Fruit fly (Drosophila melanogaster): ENCODE results near the gene Gcn2.
A peak's percentile ranks its signal among the peaks of the same experiment; 100 is the strongest.

The Gcn2 gene

DNA sequence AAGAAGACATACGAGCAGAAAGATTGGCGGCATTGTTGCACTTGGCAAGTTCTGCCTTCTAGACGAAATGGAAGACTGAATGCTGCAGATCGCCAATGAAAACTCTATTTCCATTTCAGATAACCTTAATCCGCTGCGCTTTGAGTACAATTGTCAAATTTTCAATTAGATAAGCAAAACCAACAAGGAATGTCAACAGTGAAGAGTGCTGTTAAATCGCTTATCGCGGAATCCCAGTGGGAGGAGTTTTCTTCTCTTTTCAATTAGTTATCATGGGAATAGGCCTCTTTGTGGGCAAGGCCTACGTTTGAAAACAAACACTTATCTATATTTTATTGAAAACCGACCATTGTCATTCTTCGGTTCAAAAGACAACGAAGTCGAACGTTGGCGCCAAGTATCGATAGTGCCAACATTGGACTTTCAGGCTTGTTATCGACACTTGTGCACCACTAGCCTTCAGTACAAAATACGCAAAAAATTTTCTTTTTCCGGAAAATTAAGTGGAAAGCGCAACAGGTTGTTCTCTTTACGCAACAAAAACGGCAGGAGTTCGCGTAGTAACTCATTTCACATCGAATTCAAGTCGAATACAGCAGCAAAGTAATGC lies at the start of gene Gcn2, which contains the start of gene Ugt35D1 (continued):
- no peak for TF ChIP-seq phol (tag; optimal IDR thresholded peaks at IDR 0.05)
- TF ChIP-seq slp2 (GFP tag; optimal IDR thresholded peaks at IDR 0.05), result no peak
- no peak for TF ChIP-seq gro (GFP tag; optimal IDR thresholded peaks at IDR 0.05)
- TF ChIP-seq Rx (GFP tag; IDR thresholded peaks at IDR 0.05), result no peak
- no peak for TF ChIP-seq CG13775 (GFP tag; optimal IDR thresholded peaks at IDR 0.05)
- no peak for TF ChIP-seq CG31388 (GFP tag; optimal IDR thresholded peaks at IDR 0.05)
- no peak for TF ChIP-seq pho (GFP tag; optimal IDR thresholded peaks at IDR 0.05)
- no peak for TF ChIP-seq Pdp1 (GFP tag; optimal IDR thresholded peaks at IDR 0.05)
- no peak for TF ChIP-seq Sox102F (GFP tag; optimal IDR thresholded peaks at IDR 0.05)
- TF ChIP-seq crc (GFP tag; optimal IDR thresholded peaks at IDR 0.05), result no peak
- no peak for TF ChIP-seq dati (GFP tag; IDR thresholded peaks at IDR 0.05)
- no peak for TF ChIP-seq mirr (GFP tag; optimal IDR thresholded peaks at IDR 0.05)
- no peak for TF ChIP-seq ems (GFP tag; optimal IDR thresholded peaks at IDR 0.05)
- no peak for TF ChIP-seq CG12155 (GFP tag; optimal IDR thresholded peaks at IDR 0.05)
- no peak for TF ChIP-seq repo (GFP tag; optimal IDR thresholded peaks at IDR 0.05)
- TF ChIP-seq run (tag; optimal IDR thresholded peaks at IDR 0.05), result no peak
- no peak for TF ChIP-seq CG7357 (GFP tag; IDR thresholded peaks at IDR 0.05)
- TF ChIP-seq bowl (GFP tag; IDR thresholded peaks at IDR 0.05), result no peak
- TF ChIP-seq E2f2 (GFP tag; IDR thresholded peaks at IDR 0.05), result peak; percentile 92
- TF ChIP-seq CG9817 (tag; optimal IDR thresholded peaks at IDR 0.05), result no peak
- no peak for TF ChIP-seq dm (GFP tag; optimal IDR thresholded peaks at IDR 0.05)
- no peak for TF ChIP-seq da (GFP tag; optimal IDR thresholded peaks at IDR 0.05)
- peak; percentile 53; the same call in 2 of the 3 replicates for TF ChIP-seq CG14860 (GFP tag; IDR thresholded peaks at IDR 0.05; ENCODE audit: partially characterized antibody)
- TF ChIP-seq CG11723 (GFP tag; optimal IDR thresholded peaks at IDR 0.05), result no peak
- TF ChIP-seq Bdp1 (GFP tag; optimal IDR thresholded peaks at IDR 0.05), result peak; percentile 44
- TF ChIP-seq fd102C (GFP tag; optimal IDR thresholded peaks at IDR 0.05), result peak; percentile 63
- TF ChIP-seq fd64A (GFP tag; optimal IDR thresholded peaks at IDR 0.05), result peak; percentile 87
- TF ChIP-seq CG13424 (tag; optimal IDR thresholded peaks at IDR 0.05), result no peak
- TF ChIP-seq CG6683 (GFP tag; optimal IDR thresholded peaks at IDR 0.05), result peak; percentile 2
- TF ChIP-seq CG3065 (GFP tag; optimal IDR thresholded peaks at IDR 0.05), result no peak
- no peak for TF ChIP-seq tio (GFP tag; optimal IDR thresholded peaks at IDR 0.05)
- no peak for TF ChIP-seq Jarid2 (GFP tag; optimal IDR thresholded peaks at IDR 0.05)
- TF ChIP-seq CG5245 (GFP tag; optimal IDR thresholded peaks at IDR 0.05), result peak; percentile 31
- peak; percentile 49; the same call in 1 of the 3 replicates for TF ChIP-seq Opbp (GFP tag; IDR thresholded peaks at IDR 0.05; ENCODE audit: partially characterized antibody)
- peak; percentile 29 for TF ChIP-seq CG18476 (GFP tag; optimal IDR thresholded peaks at IDR 0.05)
- peak; percentile 48 for TF ChIP-seq CG12071 (GFP tag; optimal IDR thresholded peaks at IDR 0.05)
- TF ChIP-seq CG33557 (GFP tag; optimal IDR thresholded peaks at IDR 0.05), result peak; percentile 75
- TF ChIP-seq ase (GFP tag; IDR thresholded peaks at IDR 0.05), result peak; percentile 31; the same call in 1 of the 3 replicates
- peak; percentile 86 for TF ChIP-seq CG7745 (tag; optimal IDR thresholded peaks at IDR 0.05)
- no peak for TF ChIP-seq CG11085 (GFP tag; IDR thresholded peaks at IDR 0.05)
- TF ChIP-seq CG4424 (GFP tag; optimal IDR thresholded peaks at IDR 0.05), result no peak
- TF ChIP-seq CG9437 (GFP tag; optimal IDR thresholded peaks at IDR 0.05), result no peak
- peak; percentile 25 for TF ChIP-seq TFAM (GFP tag; optimal IDR thresholded peaks at IDR 0.05)
- TF ChIP-seq bigmax (GFP tag; optimal IDR thresholded peaks at IDR 0.05), result peak; percentile 49
- peak; percentile 41 for TF ChIP-seq Sry-β (GFP tag; optimal IDR thresholded peaks at IDR 0.05)
- peak; percentile 72 for TF ChIP-seq Doc3 (GFP tag; IDR thresholded peaks at IDR 0.05; ENCODE audit: partially characterized antibody)
- TF ChIP-seq Ets65A (GFP tag), result no peak
- TF ChIP-seq CG7556 (GFP tag; optimal IDR thresholded peaks at IDR 0.05), result no peak
- no peak for TF ChIP-seq gcm (GFP tag; optimal IDR thresholded peaks at IDR 0.05)
- TF ChIP-seq CG8924 (tag; optimal IDR thresholded peaks at IDR 0.05), result no peak

All from whole organism, embryonic.